Worm (Caenorhabditis elegans): ENCODE data around the gene Y53C12A.3.

ce11 chrII:9741400-9741799, 35.4 kb upstream of the Y53C12A.3 start:
- TF ChIP-seq W03F9.2 (tag; optimal IDR thresholded peaks at IDR 0.05) (no peak), dao-5 (tag; optimal IDR thresholded peaks at IDR 0.05) (no peak), him-1 (tag; optimal IDR thresholded peaks at IDR 0.05) (no peak)
